Worm (Caenorhabditis elegans) whole organism, L4 larva: ENCODE measurements around the gene twk-3.

Experiments
- lsy-2 ChIP-seq, 2 experiments: fragments of 150-350 bp in 1 of 2; sonication (generic microtip) in 1 of 2; optimal IDR thresholded peaks; 2 replicates each; lab custom pipeline; 2014 to 2017; ENCODE audit warnings: missing biosample characterization in 2 of 2, missing genetic modification characterization in 2 of 2
- nhr-77 ChIP-seq: fragments of 150-350 bp; optimal IDR thresholded peaks from 2 replicates; lab custom pipeline; 2014; ENCODE audit warnings: missing biosample characterization, missing genetic modification characterization
- snpc-4 ChIP-seq: fragments of 150-350 bp; optimal IDR thresholded peaks from 2 replicates; lab custom pipeline; 2014; ENCODE audit warnings: missing biosample characterization, missing genetic modification characterization
- unc-62 ChIP-seq, 3 experiments: fragments of 150-350 bp in 1 of 3; sonication (generic microtip); optimal IDR thresholded peaks in 2 of 3; peaks in 1 of 3; 1 replicate in 1 of 3; 2 replicates in 2 of 3; lab custom pipeline; 2014 to 2017; ENCODE audit warnings: missing biosample characterization in 3 of 3, missing genetic modification characterization in 3 of 3, missing genetic modification reagents in 3 of 3, missing genotype in 1 of 3

DNA sequence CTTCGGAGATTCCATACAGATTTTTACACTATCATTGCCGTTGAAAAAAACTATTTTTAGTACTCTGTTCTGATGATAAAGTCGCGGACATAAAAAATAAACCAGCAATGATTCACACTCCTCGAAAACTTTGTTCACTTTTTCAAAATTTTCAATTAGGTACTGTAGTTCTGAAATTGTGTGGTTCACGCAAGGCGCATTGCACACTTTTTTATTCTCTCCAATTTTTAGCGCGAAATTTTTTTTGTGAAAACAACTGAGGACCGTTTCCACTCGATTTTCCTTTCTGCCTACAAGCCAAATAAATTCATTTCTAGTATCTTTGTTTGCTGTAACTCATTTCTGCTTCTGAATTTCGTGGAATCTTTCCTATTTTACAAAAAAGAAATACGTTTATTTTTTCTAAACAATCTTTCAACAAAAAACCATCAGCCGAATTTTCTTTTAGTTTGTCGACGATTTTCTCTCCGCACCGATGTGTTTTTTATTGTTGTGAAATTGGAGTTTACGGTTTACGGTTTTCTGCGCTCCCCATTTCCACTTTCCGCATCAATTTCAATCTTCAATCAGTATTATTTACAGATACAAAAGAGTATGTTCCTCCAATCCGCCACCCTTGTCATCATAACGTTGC is 40.7 kb upstream of the twk-3 start, which contains the start of gene F35C11.5:
- TF ChIP-seq nhr-77 (tag; lab: Kevin White, UChicago) (no peak), unc-62 (GFP tag; optimal IDR thresholded peaks at IDR 0.05 in 1 of 2; lab: Kevin White, UChicago) (no peak), unc-62 (tag; optimal IDR thresholded peaks at IDR 0.05; lab: Kevin White, UChicago) (no peak), snpc-4 (tag; lab: Kevin White, UChicago) (no peak), lsy-2 (tag; optimal IDR thresholded peaks at IDR 0.05; lab: Kevin White, UChicago) (no peak)
